Worm (Caenorhabditis elegans) whole organism, L2 larva: ENCODE results near the gene sup-1.
A peak's percentile ranks its signal among the peaks of the same experiment; 100 is the strongest.

ENCODE experiments used
- C34F6.9 ChIP-seq: fragments of 150-350 bp; optimal IDR thresholded peaks from 2 replicates; lab custom pipeline; 2014; ENCODE audit warnings: missing biosample characterization, missing genetic modification characterization
- F13H6.1 ChIP-seq: sonication (generic microtip); optimal IDR thresholded peaks from 2 replicates; lab custom pipeline; 2016; ENCODE audit warnings: missing genetic modification characterization, missing compliant biosample characterization
- R02D3.7 ChIP-seq: fragments of 150-350 bp; optimal IDR thresholded peaks from 2 replicates; lab custom pipeline; 2014; ENCODE audit warnings: missing biosample characterization, missing genetic modification characterization
- Y55F3AM.14 ChIP-seq: fragments of 200-800 bp; sonication (Bioruptor generic); optimal IDR thresholded peaks from 2 replicates; lab custom pipeline; 2018; ENCODE audit warnings: mild to moderate bottlenecking, missing genetic modification characterization, missing compliant biosample characterization
- ZK546.5 ChIP-seq: sonication (generic microtip); optimal IDR thresholded peaks from 2 replicates; lab custom pipeline; 2017; ENCODE audit warnings: missing biosample characterization, missing genetic modification characterization
- alr-1 ChIP-seq: fragments of 150-350 bp; optimal IDR thresholded peaks from 2 replicates; lab custom pipeline; 2014; ENCODE audit warnings: missing biosample characterization, missing genetic modification characterization
- aly-2 ChIP-seq: fragments of 150-350 bp; optimal IDR thresholded peaks from 2 replicates; lab custom pipeline; 2014; ENCODE audit warnings: missing biosample characterization, missing genetic modification characterization
- ama-1 ChIP-seq: fragments of 150-350 bp; optimal IDR thresholded peaks from 2 replicates; lab custom pipeline; 2018; ENCODE audit warnings: inconsistent platforms
- blmp-1 ChIP-seq: sonication (generic microtip); optimal IDR thresholded peaks from 2 replicates; lab custom pipeline; 2017; ENCODE audit warnings: missing genetic modification characterization, mild to moderate bottlenecking, missing compliant biosample characterization, antibody characterized with exemption, moderate library complexity; ENCODE audit not compliant: insufficient read depth
- ceh-16 ChIP-seq: fragments of 150-350 bp; optimal IDR thresholded peaks from 2 replicates; lab custom pipeline; 2014; ENCODE audit warnings: missing biosample characterization, missing genetic modification characterization
- ceh-82 ChIP-seq: fragments of 150-350 bp; optimal IDR thresholded peaks from 2 replicates; lab custom pipeline; 2014; ENCODE audit warnings: missing biosample characterization, missing genetic modification characterization
- crh-2 ChIP-seq: sonication (generic microtip); optimal IDR thresholded peaks from 2 replicates; lab custom pipeline; 2017; ENCODE audit warnings: missing biosample characterization, missing genetic modification characterization
- dmd-4 ChIP-seq: sonication (generic microtip); optimal IDR thresholded peaks from 2 replicates; lab custom pipeline; 2017; ENCODE audit warnings: missing biosample characterization, missing genetic modification characterization
- egl-27 ChIP-seq: sonication (generic microtip); optimal IDR thresholded peaks from 3 replicates; lab custom pipeline; 2017; ENCODE audit warnings: missing biosample characterization, missing genetic modification reagents, missing genetic modification characterization
- elt-1 ChIP-seq: fragments of 150-350 bp; optimal IDR thresholded peaks from 2 replicates; lab custom pipeline; 2014; ENCODE audit warnings: missing biosample characterization, missing genetic modification characterization
- elt-3 ChIP-seq: sonication (generic microtip); optimal IDR thresholded peaks from 2 replicates; lab custom pipeline; 2017; ENCODE audit warnings: missing biosample characterization, missing genetic modification characterization
- fos-1 ChIP-seq: fragments of 150-350 bp; optimal IDR thresholded peaks from 2 replicates; lab custom pipeline; 2014; ENCODE audit warnings: missing biosample characterization, missing genetic modification characterization
- gmeb-1 ChIP-seq: fragments of 150-350 bp; optimal IDR thresholded peaks from 2 replicates; lab custom pipeline; 2014; ENCODE audit warnings: missing biosample characterization, missing genetic modification characterization
- lin-11 ChIP-seq: fragments of 150-350 bp; sonication (generic microtip); optimal IDR thresholded peaks from 2 replicates; lab custom pipeline; 2014; ENCODE audit warnings: missing biosample characterization, missing genetic modification characterization, inconsistent platforms, mixed read lengths
- lin-13 ChIP-seq: fragments of 150-350 bp; optimal IDR thresholded peaks from 2 replicates; lab custom pipeline; 2014; ENCODE audit warnings: missing biosample characterization, missing genetic modification reagents, missing genetic modification characterization
- lin-39 ChIP-seq: fragments of 150-350 bp; optimal IDR thresholded peaks from 2 replicates; lab custom pipeline; 2014; ENCODE audit warnings: missing biosample characterization, missing genetic modification reagents, missing genetic modification characterization
- lsy-2 ChIP-seq, 2 experiments: fragments of 150-350 bp in 1 of 2; sonication (generic microtip) in 1 of 2; optimal IDR thresholded peaks; 2 replicates each; lab custom pipeline; 2014 to 2017; ENCODE audit warnings: missing biosample characterization in 2 of 2, missing genetic modification characterization in 2 of 2
- mab-5 ChIP-seq: fragments of 150-350 bp; optimal IDR thresholded peaks from 2 replicates; lab custom pipeline; 2014; ENCODE audit warnings: missing biosample characterization, missing genetic modification characterization
- mbf-1 ChIP-seq: sonication (generic microtip); optimal IDR thresholded peaks from 2 replicates; lab custom pipeline; 2017; ENCODE audit warnings: missing biosample characterization, missing genetic modification characterization
- mdl-1 ChIP-seq, 2 experiments: fragments of 150-350 bp in 1 of 2; sonication (generic microtip) in 1 of 2; optimal IDR thresholded peaks; 2 replicates each; lab custom pipeline; 2017; ENCODE audit warnings: missing biosample characterization in 2 of 2, missing genetic modification characterization in 2 of 2
- nhr-10 ChIP-seq: sonication (generic microtip); optimal IDR thresholded peaks from 2 replicates; lab custom pipeline; 2017; ENCODE audit warnings: missing biosample characterization, missing genetic modification characterization
- nhr-11 ChIP-seq: fragments of 150-350 bp; optimal IDR thresholded peaks from 2 replicates; lab custom pipeline; 2014; ENCODE audit warnings: missing biosample characterization, missing genetic modification characterization
- nhr-12 ChIP-seq: fragments of 150-350 bp; optimal IDR thresholded peaks from 2 replicates; lab custom pipeline; 2014; ENCODE audit warnings: missing biosample characterization, missing genetic modification characterization
- nhr-129 ChIP-seq: fragments of 150-350 bp; optimal IDR thresholded peaks from 2 replicates; lab custom pipeline; 2014; ENCODE audit warnings: missing biosample characterization, missing genetic modification characterization
- nhr-21 ChIP-seq: fragments of 150-350 bp; optimal IDR thresholded peaks from 2 replicates; lab custom pipeline; 2014; ENCODE audit warnings: missing biosample characterization, missing genetic modification characterization
- nhr-23 ChIP-seq: fragments of 150-350 bp; optimal IDR thresholded peaks from 2 replicates; lab custom pipeline; 2014; ENCODE audit warnings: missing biosample characterization, missing genetic modification reagents, missing genetic modification characterization
- nhr-237 ChIP-seq: fragments of 150-350 bp; optimal IDR thresholded peaks from 2 replicates; lab custom pipeline; 2014; ENCODE audit warnings: missing biosample characterization, missing genetic modification characterization
- nhr-25 ChIP-seq: fragments of 150-350 bp; sonication (generic microtip); optimal IDR thresholded peaks from 3 replicates; lab custom pipeline; 2014; ENCODE audit warnings: missing biosample characterization, missing genetic modification characterization
- nhr-6 ChIP-seq: fragments of 150-350 bp; optimal IDR thresholded peaks from 2 replicates; lab custom pipeline; 2014; ENCODE audit warnings: missing biosample characterization, missing genetic modification characterization
- nhr-77 ChIP-seq: fragments of 150-350 bp; optimal IDR thresholded peaks from 2 replicates; lab custom pipeline; 2014; ENCODE audit warnings: missing biosample characterization, missing genetic modification characterization
- peb-1 ChIP-seq: fragments of 150-350 bp; optimal IDR thresholded peaks from 2 replicates; lab custom pipeline; 2014; ENCODE audit warnings: missing biosample characterization, missing genetic modification characterization
- sem-4 ChIP-seq: fragments of 150-350 bp; optimal IDR thresholded peaks from 2 replicates; lab custom pipeline; 2014; ENCODE audit warnings: missing biosample characterization, missing genetic modification reagents, missing genetic modification characterization
- skn-1 ChIP-seq: sonication (generic microtip); optimal IDR thresholded peaks from 2 replicates; lab custom pipeline; 2017; ENCODE audit warnings: missing biosample characterization, missing genetic modification characterization
- sma-3 ChIP-seq: sonication (generic microtip); optimal IDR thresholded peaks from 2 replicates; lab custom pipeline; 2016; ENCODE audit warnings: missing genetic modification reagents, missing genetic modification characterization, missing compliant biosample characterization
- sma-9 ChIP-seq, 2 experiments: fragments of 150-350 bp in 1 of 2; sonication (generic microtip) in 1 of 2; optimal IDR thresholded peaks; 2 replicates each; lab custom pipeline; 2014 to 2016; ENCODE audit warnings: missing genetic modification characterization in 2 of 2, mild to moderate bottlenecking in 1 of 2, missing biosample characterization in 1 of 2, missing compliant biosample characterization in 1 of 2, missing genetic modification reagents in 1 of 2, moderate library complexity in 1 of 2
- snpc-4 ChIP-seq: fragments of 150-350 bp; optimal IDR thresholded peaks from 2 replicates; lab custom pipeline; 2014; ENCODE audit warnings: missing biosample characterization, missing genetic modification characterization
- unc-39 ChIP-seq: fragments of 150-350 bp; optimal IDR thresholded peaks from 2 replicates; lab custom pipeline; 2014; ENCODE audit warnings: missing biosample characterization, missing genetic modification characterization
- unc-55 ChIP-seq: fragments of 150-350 bp; sonication (generic microtip); optimal IDR thresholded peaks from 3 replicates; lab custom pipeline; 2014; ENCODE audit warnings: missing biosample characterization, missing genetic modification reagents, missing genetic modification characterization
- unc-62 ChIP-seq: fragments of 150-350 bp; optimal IDR thresholded peaks from 2 replicates; lab custom pipeline; 2014; ENCODE audit warnings: missing biosample characterization, missing genetic modification reagents, missing genetic modification characterization
- zag-1 ChIP-seq: fragments of 150-350 bp; optimal IDR thresholded peaks from 2 replicates; lab custom pipeline; 2014; ENCODE audit warnings: missing biosample characterization, missing genetic modification characterization
- ztf-1 ChIP-seq: fragments of 200-800 bp; sonication (Bioruptor generic); conservative IDR thresholded peaks from 2 replicates; pipeline ENCODE4 v1.3.6; 2022; ENCODE audit warnings: missing genetic modification characterization, missing compliant biosample characterization
- ztf-11 ChIP-seq: sonication (generic microtip); optimal IDR thresholded peaks from 2 replicates; lab custom pipeline; 2017; ENCODE audit warnings: missing biosample characterization, missing genetic modification characterization
- ztf-4 ChIP-seq: fragments of 150-350 bp; optimal IDR thresholded peaks from 2 replicates; lab custom pipeline; 2014; ENCODE audit warnings: missing biosample characterization, missing genetic modification characterization

The sup-1 gene

ce11 chrIII:11719400-11719875 is 18.0 kb downstream of the sup-1 start, which contains the start of the genes elb-1 and Y41C4A.11:
Gene elb-1 (minus strand): TSS chrIII:11719450.
Gene Y41C4A.11 (plus strand): TSS chrIII:11719860.
- no peak for TF ChIP-seq mbf-1 (tag; lab: Kevin White, UChicago)
- no peak for TF ChIP-seq alr-1 (tag; lab: Kevin White, UChicago)
- peak; percentile 26 for TF ChIP-seq fos-1
- peak; percentile 99 for TF ChIP-seq gmeb-1 (tag; lab: Kevin White, UChicago)
- TF ChIP-seq R02D3.7 (tag; lab: Kevin White, UChicago): no peak
- peak; percentile 78 for TF ChIP-seq unc-55 (GFP tag; lab: Kevin White, UChicago)
- no peak for TF ChIP-seq ztf-11
- no peak for TF ChIP-seq lin-39 (tag; lab: Kevin White, UChicago)
- no peak for TF ChIP-seq ama-1
- no peak for TF ChIP-seq elt-3 (tag; lab: Kevin White, UChicago)
- no peak for TF ChIP-seq dmd-4 (tag; lab: Kevin White, UChicago)
- peak; percentile 55 for TF ChIP-seq C34F6.9
- TF ChIP-seq snpc-4 (tag; lab: Kevin White, UChicago): no peak
- no peak for TF ChIP-seq ceh-16 (tag; lab: Kevin White, UChicago)
- no peak for TF ChIP-seq zag-1 (tag; lab: Kevin White, UChicago)
- peak; percentile 63 for TF ChIP-seq crh-2 (tag; lab: Kevin White, UChicago)
- TF ChIP-seq lsy-2 (tag; optimal IDR thresholded peaks at IDR 0.05; lab: Kevin White, UChicago): peak; percentile 21 to 78
- no peak for TF ChIP-seq unc-62 (GFP tag; lab: Kevin White, UChicago)
- TF ChIP-seq nhr-25: peak; percentile 45
- TF ChIP-seq nhr-237 (tag; lab: Kevin White, UChicago): no peak
- peak; percentile 45 for TF ChIP-seq lin-13 (GFP tag; lab: Kevin White, UChicago)
- no peak for TF ChIP-seq nhr-10 (tag; lab: Kevin White, UChicago)
- TF ChIP-seq skn-1 (tag; lab: Kevin White, UChicago): no peak
- no peak for TF ChIP-seq ztf-1 (GFP tag; lab: Robert Waterston, UW)
- TF ChIP-seq ztf-4 (tag; lab: Kevin White, UChicago): no peak
- TF ChIP-seq sma-3 (GFP tag; lab: Kevin White, UChicago): peak; percentile 64
- no peak for TF ChIP-seq nhr-23 (tag; lab: Kevin White, UChicago)
- no peak for TF ChIP-seq peb-1
- TF ChIP-seq lin-11: peak; percentile 40
- TF ChIP-seq elt-1 (tag; lab: Kevin White, UChicago): no peak
- no peak for TF ChIP-seq Y55F3AM.14 (GFP tag; lab: Kevin White, UChicago)
- TF ChIP-seq mdl-1 (tag; optimal IDR thresholded peaks at IDR 0.05; lab: Kevin White, UChicago): no peak
- no peak for TF ChIP-seq nhr-11 (tag; lab: Kevin White, UChicago)
- no peak for TF ChIP-seq ZK546.5
- peak; percentile 56 for TF ChIP-seq nhr-129 (tag; lab: Kevin White, UChicago)
- TF ChIP-seq nhr-77 (tag; lab: Kevin White, UChicago): no peak
- no peak for TF ChIP-seq aly-2 (tag; lab: Kevin White, UChicago)
- no peak for TF ChIP-seq blmp-1 (tag; lab: Kevin White, UChicago)
- no peak for TF ChIP-seq nhr-6 (tag; lab: Kevin White, UChicago)
- TF ChIP-seq sem-4: peak; percentile 65
- TF ChIP-seq mab-5: peak; percentile 49
- no peak for TF ChIP-seq unc-39 (tag; lab: Kevin White, UChicago)
- TF ChIP-seq sma-9 (GFP tag; optimal IDR thresholded peaks at IDR 0.05; lab: Kevin White, UChicago): no peak
- TF ChIP-seq sma-9 (tag; optimal IDR thresholded peaks at IDR 0.05; lab: Kevin White, UChicago): no peak
- no peak for TF ChIP-seq nhr-21
- TF ChIP-seq nhr-12: no peak
- TF ChIP-seq F13H6.1 (tag; lab: Kevin White, UChicago): peak; percentile 76
- no peak for TF ChIP-seq ceh-82
- TF ChIP-seq egl-27 (tag; lab: Kevin White, UChicago): peak; percentile 33
